Fruit fly (Drosophila melanogaster): ENCODE measurements around the gene CG44227.

The CG44227 gene

dm6 chr3R:8731597-8732263 is 46.8 kb upstream of the CG44227 start, which contains the start of the genes M1BP and CG8202 (continued):
- TF ChIP-seq cas (GFP tag; IDR thresholded peaks at IDR 0.05) (no peak), CG12299 (tag; optimal IDR thresholded peaks at IDR 0.05) (peak; percentile 78), CG4404 (GFP tag; IDR thresholded peaks at IDR 0.05) (peak; percentile 74), ssp (GFP tag; IDR thresholded peaks at IDR 0.05) (peak; percentile 56; the same call in 1 of the 2 replicates), sens (GFP tag) (peak; percentile 88), scrt (GFP tag; optimal IDR thresholded peaks at IDR 0.05) (peak; percentile 21), CG15073 (GFP tag; optimal IDR thresholded peaks at IDR 0.05) (no peak), sens-2 (GFP tag; IDR thresholded peaks at IDR 0.05) (no peak), nerfin-2 (GFP tag; IDR thresholded peaks at IDR 0.05; ENCODE audit: partially characterized antibody) (no peak), CG12769 (tag; optimal IDR thresholded peaks at IDR 0.05) (no peak), az2 (GFP tag; optimal IDR thresholded peaks at IDR 0.05) (peak; percentile 91), cwo (GFP tag; optimal IDR thresholded peaks at IDR 0.05) (peak; percentile 87), gfzf (GFP tag; optimal IDR thresholded peaks at IDR 0.05) (no peak), Abd-B (GFP tag; optimal IDR thresholded peaks at IDR 0.05) (peak; percentile 87), mirr (GFP tag; optimal IDR thresholded peaks at IDR 0.05) (peak; percentile 56), dpn (GFP tag; optimal IDR thresholded peaks at IDR 0.05) (peak; percentile 49 to 91), pnt (GFP tag; optimal IDR thresholded peaks at IDR 0.05) (peak; percentile 70), CG12236 (GFP tag; optimal IDR thresholded peaks at IDR 0.05) (no peak), CG18476 (GFP tag; optimal IDR thresholded peaks at IDR 0.05) (peak; percentile 53), gsb-n (tag; optimal IDR thresholded peaks at IDR 0.05) (peak; percentile 93), ro (GFP tag; IDR thresholded peaks at IDR 0.05) (peak; percentile 46; the same call in 1 of the 2 replicates), CG13287 (GFP tag; IDR thresholded peaks at IDR 0.05; ENCODE audit: partially characterized antibody) (no peak), usp (GFP tag; optimal IDR thresholded peaks at IDR 0.05) (no peak), klu (GFP tag; IDR thresholded peaks at IDR 0.05) (peak; percentile 67; the same call in 1 of the 2 replicates), Chrac-16 (GFP tag; optimal IDR thresholded peaks at IDR 0.05) (peak; percentile 86), chm (GFP tag; IDR thresholded peaks at IDR 0.05) (peak; percentile 52; the same call in 1 of the 2 replicates), lab (GFP tag; optimal IDR thresholded peaks at IDR 0.05) (no peak), en (GFP tag; optimal IDR thresholded peaks at IDR 0.05) (no peak), CG3407 (GFP tag; optimal IDR thresholded peaks at IDR 0.05) (peak; percentile 71), onecut (GFP tag; IDR thresholded peaks at IDR 0.05) (peak; percentile 69), Sox102F (GFP tag; optimal IDR thresholded peaks at IDR 0.05) (peak; percentile 91), vvl (GFP tag; IDR thresholded peaks at IDR 0.05) (peak; percentile 83), Bteb2 (GFP tag; optimal IDR thresholded peaks at IDR 0.05) (peak; percentile 41), CG9876 (GFP tag; optimal IDR thresholded peaks at IDR 0.05) (peak; percentile 44), CG10979 (tag; optimal IDR thresholded peaks at IDR 0.05) (peak; percentile 93), zen2 (GFP tag; IDR thresholded peaks at IDR 0.05; ENCODE audit: partially characterized antibody) (no peak), CG31388 (GFP tag; optimal IDR thresholded peaks at IDR 0.05) (peak; percentile 67), Mrtf (GFP tag; IDR thresholded peaks at IDR 0.05) (peak; percentile 74; the same call in 2 of the 3 replicates), stwl (tag; optimal IDR thresholded peaks at IDR 0.05) (peak; percentile 27), cad (GFP tag; optimal IDR thresholded peaks at IDR 0.05) (no peak), CG13296 (GFP tag; optimal IDR thresholded peaks at IDR 0.05) (peak; percentile 94), bowl (GFP tag; IDR thresholded peaks at IDR 0.05) (no peak), CG42726 (GFP tag; IDR thresholded peaks at IDR 0.05; ENCODE audit: partially characterized antibody) (no peak), CG13894 (tag; optimal IDR thresholded peaks at IDR 0.05) (no peak), Drgx (GFP tag; IDR thresholded peaks at IDR 0.05) (peak; percentile 74), CG8089 (GFP tag; optimal IDR thresholded peaks at IDR 0.05) (peak; percentile 28), Pdp1 (GFP tag; optimal IDR thresholded peaks at IDR 0.05) (peak; percentile 55 to 57), CG12659 (GFP tag; optimal IDR thresholded peaks at IDR 0.05) (peak; percentile 94), pb (GFP tag; optimal IDR thresholded peaks at IDR 0.05) (no peak), BtbVII (GFP tag; optimal IDR thresholded peaks at IDR 0.05) (peak; percentile 91)
